Fruit fly (Drosophila melanogaster) whole organism, embryonic: ENCODE results near the gene CG12016.
A peak's percentile ranks its signal among the peaks of the same experiment; 100 is the strongest.

Experiments used
- Adf1 ChIP-seq: fragments of 200-800 bp; sonication (Bioruptor generic); IDR thresholded peaks from 2 replicates; pipeline ENCODE4 v1.3.6; 2022; ENCODE audit warnings: missing biosample characterization, missing genetic modification characterization
- Asciz ChIP-seq: fragments of 200-800 bp; sonication (Bioruptor generic); optimal IDR thresholded peaks from 2 replicates; lab custom pipeline; 2017; ENCODE audit warnings: missing biosample characterization, mild to moderate bottlenecking, missing genetic modification characterization, missing genetic modification reagents
- Bgb ChIP-seq: fragments of 200-800 bp; sonication (Bioruptor generic); IDR thresholded peaks from 2 replicates; pipeline ENCODE4 v1.3.6; 2022; ENCODE audit warnings: missing biosample characterization, missing genetic modification characterization; ENCODE audit not compliant: partially characterized antibody
- CG10565 ChIP-seq: fragments of 200-800 bp; sonication (Bioruptor generic); optimal IDR thresholded peaks from 3 replicates; lab custom pipeline; 2016; ENCODE audit warnings: missing biosample characterization, mild to moderate bottlenecking, missing genetic modification characterization
- CG11504 ChIP-seq: fragments of 200-800 bp; sonication (Bioruptor generic); optimal IDR thresholded peaks from 3 replicates; lab custom pipeline; 2019; ENCODE audit warnings: missing biosample characterization, mild to moderate bottlenecking, missing genetic modification characterization, moderate library complexity
- CG11723 ChIP-seq: fragments of 200-800 bp; sonication (Bioruptor generic); optimal IDR thresholded peaks from 2 replicates; lab custom pipeline; 2017; ENCODE audit warnings: missing biosample characterization, mild to moderate bottlenecking, missing genetic modification characterization
- CG12744 ChIP-seq: fragments of 200-800 bp; sonication (Bioruptor generic); optimal IDR thresholded peaks from 2 replicates; lab custom pipeline; 2016; ENCODE audit warnings: missing biosample characterization, missing genetic modification characterization
- CG16813 ChIP-seq: fragments of 200-800 bp; sonication (Bioruptor generic); IDR thresholded peaks from 3 replicates; pipeline ENCODE4 v1.3.6; 2022; ENCODE audit warnings: missing biosample characterization, missing genetic modification characterization; ENCODE audit not compliant: partially characterized antibody
- CG17361 ChIP-seq: fragments of 200-800 bp; sonication (Bioruptor generic); IDR thresholded peaks from 3 replicates; pipeline ENCODE4 v1.3.6; 2022; ENCODE audit warnings: missing biosample characterization, missing genetic modification characterization
- CG30020 ChIP-seq: fragments of 200-800 bp; optimal IDR thresholded peaks from 2 replicates; lab custom pipeline; 2019; ENCODE audit warnings: missing biosample characterization, mild to moderate bottlenecking, missing genetic modification characterization, moderate library complexity
- CG32532 ChIP-seq: fragments of 200-800 bp; sonication (Bioruptor generic); IDR thresholded peaks from 2 replicates; pipeline ENCODE4 v1.3.6; 2022; ENCODE audit warnings: missing biosample characterization, missing genetic modification characterization
- CG3407 ChIP-seq: fragments of 200-800 bp; sonication (Bioruptor generic); optimal IDR thresholded peaks from 2 replicates; lab custom pipeline; 2018; ENCODE audit warnings: missing biosample characterization, mild to moderate bottlenecking, missing genetic modification characterization
- CG34422 ChIP-seq: fragments of 200-800 bp; sonication (Bioruptor generic); IDR thresholded peaks from 3 replicates; pipeline ENCODE4 v1.3.6; 2022; ENCODE audit warnings: missing biosample characterization, missing genetic modification characterization
- CG6765 ChIP-seq: fragments of 200-800 bp; sonication (Bioruptor generic); optimal IDR thresholded peaks from 3 replicates; lab custom pipeline; 2017; ENCODE audit warnings: missing biosample characterization, mild to moderate bottlenecking, missing genetic modification characterization
- CG7556 ChIP-seq: fragments of 200-800 bp; sonication (Bioruptor generic); optimal IDR thresholded peaks from 2 replicates; lab custom pipeline; 2017; ENCODE audit warnings: missing biosample characterization, mild to moderate bottlenecking, missing genetic modification characterization
- CG7987 ChIP-seq: fragments of 200-800 bp; sonication (Bioruptor generic); optimal IDR thresholded peaks from 2 replicates; lab custom pipeline; 2018; ENCODE audit warnings: missing biosample characterization, mild to moderate bottlenecking, missing genetic modification characterization, moderate library complexity
- CG8765 ChIP-seq: fragments of 200-800 bp; sonication (Bioruptor generic); IDR thresholded peaks from 2 replicates; pipeline ENCODE4 v1.3.6; 2022; ENCODE audit warnings: missing biosample characterization, missing genetic modification characterization
- CrebB ChIP-seq: fragments of 200-800 bp; sonication (Bioruptor generic); optimal IDR thresholded peaks from 3 replicates; lab custom pipeline; 2018; ENCODE audit warnings: missing biosample characterization, mild to moderate bottlenecking, missing genetic modification characterization
- MESR4 ChIP-seq: fragments of 200-800 bp; sonication (Bioruptor generic); optimal IDR thresholded peaks from 2 replicates; lab custom pipeline; 2018; ENCODE audit warnings: missing biosample characterization, mild to moderate bottlenecking, missing genetic modification characterization, moderate library complexity
- NK7.1 ChIP-seq: fragments of 200-800 bp; sonication (Bioruptor generic); optimal IDR thresholded peaks from 3 replicates; lab custom pipeline; 2016; ENCODE audit warnings: missing biosample characterization, missing genetic modification characterization
- amos ChIP-seq: fragments of 200-800 bp; sonication (Bioruptor generic); IDR thresholded peaks from 2 replicates; pipeline ENCODE4 v1.3.6; 2022; ENCODE audit warnings: missing biosample characterization, missing genetic modification characterization; ENCODE audit not compliant: partially characterized antibody
- aop ChIP-seq: fragments of 200-800 bp; sonication (Bioruptor generic); IDR thresholded peaks from 2 replicates; pipeline ENCODE4 v1.3.6; 2022; ENCODE audit warnings: missing biosample characterization, missing genetic modification characterization
- cato ChIP-seq: fragments of 200-800 bp; sonication (Bioruptor generic); optimal IDR thresholded peaks from 2 replicates; lab custom pipeline; 2016; ENCODE audit warnings: missing biosample characterization, missing genetic modification characterization, borderline replicate concordance
- croc ChIP-seq: fragments of 200-800 bp; sonication (Bioruptor generic); conservative IDR thresholded peaks from 3 replicates; pipeline ENCODE4 v1.3.6; 2022; ENCODE audit warnings: missing biosample characterization, missing genetic modification characterization
- crp ChIP-seq, 2 experiments: fragments of 200-800 bp; sonication (Bioruptor generic); optimal IDR thresholded peaks; 2 replicates in 1 of 2; 3 replicates in 1 of 2; lab custom pipeline; 2017; ENCODE audit warnings: missing biosample characterization in 2 of 2, missing genetic modification characterization in 2 of 2, mild to moderate bottlenecking in 1 of 2, moderate library complexity in 1 of 2
- dmrt11E ChIP-seq: fragments of 200-800 bp; sonication (Bioruptor generic); optimal IDR thresholded peaks from 3 replicates; lab custom pipeline; 2018; ENCODE audit warnings: missing biosample characterization, mild to moderate bottlenecking, missing genetic modification characterization, moderate library complexity
- ems ChIP-seq: fragments of 200-800 bp; sonication (Bioruptor generic); optimal IDR thresholded peaks from 3 replicates; lab custom pipeline; 2016; ENCODE audit warnings: missing biosample characterization, missing genetic modification characterization
- fd64A ChIP-seq: fragments of 200-800 bp; sonication (Bioruptor generic); optimal IDR thresholded peaks from 3 replicates; lab custom pipeline; 2018; ENCODE audit warnings: missing biosample characterization, mild to moderate bottlenecking, missing genetic modification characterization
- fd96Cb ChIP-seq: fragments of 200-800 bp; sonication (Bioruptor generic); optimal IDR thresholded peaks from 2 replicates; lab custom pipeline; 2018; ENCODE audit warnings: missing biosample characterization, mild to moderate bottlenecking, missing genetic modification characterization, moderate library complexity
- gcm ChIP-seq: fragments of 200-800 bp; sonication (Bioruptor generic); optimal IDR thresholded peaks from 2 replicates; lab custom pipeline; 2019; ENCODE audit warnings: missing biosample characterization, mild to moderate bottlenecking, missing genetic modification characterization, moderate library complexity
- gfzf ChIP-seq: fragments of 200-800 bp; sonication (Bioruptor generic); optimal IDR thresholded peaks from 2 replicates; lab custom pipeline; 2016; ENCODE audit warnings: missing biosample characterization, mild to moderate bottlenecking, missing genetic modification characterization, moderate library complexity
- gt ChIP-seq: fragments of 200-800 bp; sonication (Bioruptor generic); IDR thresholded peaks from 2 replicates; pipeline ENCODE4 v1.3.6; 2022; ENCODE audit warnings: missing biosample characterization, missing genetic modification characterization
- hb ChIP-seq: fragments of 200-800 bp; sonication (Bioruptor generic); IDR thresholded peaks from 3 replicates; pipeline ENCODE4 v1.3.6; 2022; ENCODE audit warnings: missing biosample characterization, missing genetic modification characterization; ENCODE audit not compliant: partially characterized antibody
- hkb ChIP-seq, 2 experiments: fragments of 200-800 bp in 1 of 2; fragments of >200 bp in 1 of 2; sonication (Bioruptor generic) in 1 of 2; IDR thresholded peaks in 1 of 2; optimal IDR thresholded peaks in 1 of 2; 2 replicates each; pipeline versions ENCODE4 v1.3.6 to Lab custom; 2017 to 2022; ENCODE audit warnings: missing biosample characterization in 1 of 2, missing genetic modification characterization in 1 of 2
- jigr1 ChIP-seq: fragments of 200-800 bp; sonication (Bioruptor generic); IDR thresholded peaks from 3 replicates; pipeline ENCODE4 v1.3.6; 2022; ENCODE audit warnings: missing biosample characterization, missing genetic modification characterization
- jing ChIP-seq: fragments of 200-800 bp; sonication (Bioruptor generic); optimal IDR thresholded peaks from 2 replicates; lab custom pipeline; 2018; ENCODE audit warnings: missing biosample characterization, mild to moderate bottlenecking, missing genetic modification characterization
- lmd ChIP-seq: fragments of 200-800 bp; sonication (Bioruptor generic); IDR thresholded peaks from 2 replicates; pipeline ENCODE4 v1.3.6; 2022; ENCODE audit warnings: missing biosample characterization, missing genetic modification characterization
- lov ChIP-seq, 2 experiments: fragments of 200-800 bp in 1 of 2; fragments of >200 bp in 1 of 2; sonication (Bioruptor generic) in 1 of 2; IDR thresholded peaks in 1 of 2; optimal IDR thresholded peaks in 1 of 2; 2 replicates in 1 of 2; 3 replicates in 1 of 2; pipeline versions ENCODE4 v1.3.6 to Lab custom; 2017 to 2022; ENCODE audit warnings: missing biosample characterization in 1 of 2, missing genetic modification characterization in 1 of 2
- maf-S ChIP-seq: fragments of 200-800 bp; sonication (Bioruptor generic); optimal IDR thresholded peaks from 2 replicates; lab custom pipeline; 2016; ENCODE audit warnings: missing biosample characterization, missing genetic modification characterization
- nau ChIP-seq: fragments of 200-800 bp; sonication (Bioruptor generic); optimal IDR thresholded peaks from 3 replicates; lab custom pipeline; 2017; ENCODE audit warnings: missing biosample characterization, mild to moderate bottlenecking, missing genetic modification characterization, missing genetic modification reagents
- pfk ChIP-seq: fragments of 200-800 bp; sonication (Bioruptor generic); optimal IDR thresholded peaks from 2 replicates; lab custom pipeline; 2018; ENCODE audit warnings: missing biosample characterization, mild to moderate bottlenecking, missing genetic modification characterization, moderate library complexity
- schlank ChIP-seq: fragments of 200-800 bp; sonication (Bioruptor generic); optimal IDR thresholded peaks from 2 replicates; lab custom pipeline; 2018; ENCODE audit warnings: missing biosample characterization, mild to moderate bottlenecking, missing genetic modification characterization
- tin ChIP-seq: fragments of 200-800 bp; sonication (Bioruptor generic); optimal IDR thresholded peaks from 3 replicates; lab custom pipeline; 2016; ENCODE audit warnings: missing biosample characterization, missing genetic modification characterization
- tna ChIP-seq: fragments of 200-800 bp; sonication (Bioruptor generic); IDR thresholded peaks from 2 replicates; pipeline ENCODE4 v1.3.6; 2022; ENCODE audit warnings: missing biosample characterization, missing genetic modification characterization; ENCODE audit not compliant: partially characterized antibody
- trh ChIP-seq: fragments of 200-800 bp; sonication (Bioruptor generic); optimal IDR thresholded peaks from 2 replicates; lab custom pipeline; 2016; ENCODE audit warnings: missing biosample characterization, missing genetic modification characterization
- wor ChIP-seq: fragments of 200-800 bp; sonication (Bioruptor generic); IDR thresholded peaks from 2 replicates; pipeline ENCODE4 v1.3.6; 2022; ENCODE audit warnings: missing biosample characterization, missing genetic modification characterization
- yki ChIP-seq: fragments of >200 bp; optimal IDR thresholded peaks from 3 replicates; lab custom pipeline; 2018
- zfh2 ChIP-seq: fragments of 200-800 bp; sonication (Bioruptor generic); optimal IDR thresholded peaks from 2 replicates; lab custom pipeline; 2016; ENCODE audit warnings: missing biosample characterization, missing genetic modification characterization

Gene CG12016

dm6 chr3L:3301171-3301738 is 18.1 kb upstream of the CG12016 start (continued):
- TF ChIP-seq CG3407 (GFP tag; lab: Kevin White, UChicago) (peak; percentile 85), Asciz (peak; percentile 91), jigr1 (GFP tag; lab: Robert Waterston, UW) (peak; percentile 59; the same call in 1 of the 3 replicates), schlank (tag; lab: Kevin White, UChicago) (peak; percentile 61), gfzf (GFP tag; lab: Kevin White, UChicago) (no peak), gt (peak; percentile 41; the same call in 1 of the 2 replicates), croc (GFP tag; lab: Robert Waterston, UW) (peak; percentile 76), fd64A (peak; percentile 60), Adf1 (GFP tag; lab: Robert Waterston, UW) (peak; percentile 77), tna (GFP tag; lab: Robert Waterston, UW) (no peak), CG34422 (peak; percentile 90), CG10565 (peak; percentile 56), pfk (GFP tag; lab: Kevin White, UChicago) (no peak), wor (GFP tag; lab: Robert Waterston, UW) (peak; percentile 89), aop (GFP tag; lab: Robert Waterston, UW) (peak; percentile 55; the same call in 1 of the 2 replicates), gcm (GFP tag; lab: Kevin White, UChicago) (peak; percentile 93), hkb (optimal IDR thresholded peaks at IDR 0.05; lab: Kevin White, UChicago) (no peak), hkb (GFP tag; IDR thresholded peaks at IDR 0.05; lab: Robert Waterston, UW) (peak; percentile 96), yki (no peak), CrebB (peak; percentile 89), dmrt11E (tag; lab: Kevin White, UChicago) (peak; percentile 80), fd96Cb (tag; lab: Kevin White, UChicago) (peak; percentile 88), zfh2 (GFP tag; lab: Kevin White, UChicago) (peak; percentile 74), MESR4 (GFP tag; lab: Kevin White, UChicago) (peak; percentile 31), CG30020 (tag; lab: Kevin White, UChicago) (peak; percentile 52), jing (GFP tag; lab: Kevin White, UChicago) (peak; percentile 86), CG8765 (GFP tag; lab: Robert Waterston, UW) (peak; percentile 34; the same call in 1 of the 2 replicates), CG11723 (GFP tag; lab: Kevin White, UChicago) (peak; percentile 84), amos (GFP tag; lab: Robert Waterston, UW) (no peak), Bgb (no peak; the same call in 1 of the 2 replicates), lmd (peak; percentile 85), nau (GFP tag; lab: Kevin White, UChicago) (peak; percentile 88), crp (GFP tag; optimal IDR thresholded peaks at IDR 0.05; lab: Kevin White, UChicago) (peak in 1 of 2 experiments; percentile 51), CG11504 (peak; percentile 95), CG6765 (peak; percentile 85), ems (GFP tag; lab: Kevin White, UChicago) (peak; percentile 88), maf-S (GFP tag; lab: Kevin White, UChicago) (peak; percentile 92), trh (GFP tag; lab: Kevin White, UChicago) (peak; percentile 77), CG7556 (GFP tag; lab: Kevin White, UChicago) (peak; percentile 92), CG17361 (GFP tag; lab: Robert Waterston, UW) (peak; percentile 94), NK7.1 (GFP tag; lab: Kevin White, UChicago) (peak; percentile 90), CG12744 (GFP tag; lab: Kevin White, UChicago) (peak; percentile 79), tin (GFP tag; lab: Kevin White, UChicago) (peak; percentile 86), cato (GFP tag; lab: Kevin White, UChicago) (peak; percentile 85), CG32532 (GFP tag; lab: Robert Waterston, UW) (peak; percentile 89), lov (optimal IDR thresholded peaks at IDR 0.05; lab: Kevin White, UChicago) (no peak), lov (GFP tag; IDR thresholded peaks at IDR 0.05; lab: Robert Waterston, UW) (peak; percentile 40; the same call in 1 of the 3 replicates), hb (GFP tag; lab: Robert Waterston, UW) (no peak), CG7987 (GFP tag; lab: Kevin White, UChicago) (peak; percentile 76), CG16813 (GFP tag; lab: Robert Waterston, UW) (no peak)
